Fruit fly (Drosophila melanogaster): ENCODE results near the gene Scgbeta.

- TF ChIP-seq CTCF (optimal IDR thresholded peaks at IDR 0.05): no peak
- no peak for TF ChIP-seq CG8478 (optimal IDR thresholded peaks at IDR 0.05)
Measured at dm6 chr3R:12451888-12452514, 29.8 kb upstream of the Scgbeta start, which contains the start of gene CG5509.

All from S2 (cell line).